Worm (Caenorhabditis elegans) whole organism, L3 larva: ENCODE measurements around the gene srw-59.

Source experiments
- ceh-9 ChIP-seq: sonication (generic microtip); optimal IDR thresholded peaks from 2 replicates; lab custom pipeline; 2018; ENCODE audit warnings: missing biosample characterization, missing genetic modification characterization
- egl-27 ChIP-seq: sonication (generic microtip); optimal IDR thresholded peaks from 4 replicates; lab custom pipeline; 2017; ENCODE audit warnings: missing biosample characterization, missing genetic modification reagents, missing genetic modification characterization
- nhr-237 ChIP-seq: fragments of 150-350 bp; optimal IDR thresholded peaks from 2 replicates; lab custom pipeline; 2014; ENCODE audit warnings: missing biosample characterization, missing genetic modification characterization
- snpc-4 ChIP-seq: fragments of 150-350 bp; optimal IDR thresholded peaks from 2 replicates; lab custom pipeline; 2014; ENCODE audit warnings: missing biosample characterization, missing genetic modification characterization
- unc-39 ChIP-seq: sonication (generic microtip); optimal IDR thresholded peaks from 4 replicates; lab custom pipeline; 2017; ENCODE audit warnings: missing biosample characterization, missing genetic modification characterization
- unc-62 ChIP-seq: fragments of 150-350 bp; sonication (generic microtip); optimal IDR thresholded peaks from 4 replicates; lab custom pipeline; 2014; ENCODE audit warnings: missing biosample characterization, missing genetic modification reagents, missing genetic modification characterization

DNA sequence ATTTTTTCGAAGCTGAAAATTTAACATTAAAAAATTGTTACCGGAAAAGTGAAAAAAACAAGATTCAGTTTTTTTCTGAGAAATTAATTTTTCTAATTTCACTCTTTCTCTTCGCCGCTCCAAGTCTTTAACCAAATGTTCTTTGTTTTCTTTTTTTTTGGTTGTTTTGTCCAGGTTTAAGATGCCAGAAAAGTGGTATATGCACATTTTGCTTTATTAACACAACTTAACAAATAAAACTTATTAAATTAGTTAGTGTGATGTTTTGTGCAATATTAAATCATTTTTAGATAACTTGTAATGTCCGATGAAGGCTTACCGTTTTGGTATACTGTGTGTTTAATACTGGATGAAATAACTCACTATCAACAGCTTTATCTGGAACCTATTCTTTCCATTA, 7.7 kb downstream of the srw-59 start, which contains the start of gene srw-53:
- TF ChIP-seq unc-39 (tag; lab: Kevin White, UChicago) (no peak), nhr-237 (tag; lab: Kevin White, UChicago) (no peak), egl-27 (tag; lab: Kevin White, UChicago) (no peak), ceh-9 (no peak), unc-62 (GFP tag; lab: Kevin White, UChicago) (no peak), snpc-4 (no peak)
